Fruit fly (Drosophila melanogaster): ENCODE data around the gene CG43163.
A peak's percentile ranks its signal among the peaks of the same experiment; 100 is the strongest.

CG43163 gene

dm6 chr3L:8460050-8460878, 46.7 kb downstream of the CG43163 start:
- TF ChIP-seq kay (GFP tag; ENCODE audit: borderline replicate concordance) = no peak
- TF ChIP-seq Clk (GFP tag; optimal IDR thresholded peaks at IDR 0.05) = no peak
- no peak for TF ChIP-seq CG33017 (tag; optimal IDR thresholded peaks at IDR 0.05)
- no peak for TF ChIP-seq Crg-1 (GFP tag; optimal IDR thresholded peaks at IDR 0.05)
- TF ChIP-seq toe (GFP tag; optimal IDR thresholded peaks at IDR 0.05) = no peak
- TF ChIP-seq CG1620 (GFP tag; optimal IDR thresholded peaks at IDR 0.05) = no peak
- TF ChIP-seq Hr96 (GFP tag; optimal IDR thresholded peaks at IDR 0.05) = peak; percentile 8
- TF ChIP-seq CG5204 (GFP tag; optimal IDR thresholded peaks at IDR 0.05) = no peak
- TF ChIP-seq CG12768 (GFP tag; optimal IDR thresholded peaks at IDR 0.05) = peak; percentile 50
- TF ChIP-seq Mnt (GFP tag; optimal IDR thresholded peaks at IDR 0.05) = no peak
- no peak for TF ChIP-seq cnc (optimal IDR thresholded peaks at IDR 0.05)
- TF ChIP-seq CG14711 (tag; optimal IDR thresholded peaks at IDR 0.05) = no peak
- no peak for TF ChIP-seq CG7101 (tag; optimal IDR thresholded peaks at IDR 0.05)
- TF ChIP-seq tj (GFP tag; optimal IDR thresholded peaks at IDR 0.05) = peak; percentile 59
- TF ChIP-seq bab1 (GFP tag; optimal IDR thresholded peaks at IDR 0.05) = no peak

DNA sequence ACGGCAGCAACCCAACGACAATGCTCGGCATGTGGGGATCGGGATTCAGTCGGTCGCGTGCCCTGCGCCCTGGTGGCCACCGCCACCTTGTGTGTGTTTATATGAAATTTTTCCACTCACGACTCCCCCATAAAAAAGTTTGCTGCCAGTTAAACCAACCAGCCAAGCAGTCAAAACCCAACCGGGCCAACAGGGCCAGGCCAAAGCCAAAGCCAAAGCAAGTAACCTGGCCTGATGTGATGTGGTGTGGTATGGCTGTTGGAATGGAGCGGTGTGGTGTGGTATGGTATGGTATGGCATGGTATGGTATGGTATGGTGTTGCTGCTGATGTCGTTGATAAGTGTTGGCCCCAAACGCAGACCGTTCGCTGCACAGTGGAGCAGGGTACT, 47.3 kb downstream of the CG43163 start:
- TF ChIP-seq CG12768 (GFP tag; optimal IDR thresholded peaks at IDR 0.05) (no peak), CG14711 (tag; optimal IDR thresholded peaks at IDR 0.05) (no peak)

DNA sequence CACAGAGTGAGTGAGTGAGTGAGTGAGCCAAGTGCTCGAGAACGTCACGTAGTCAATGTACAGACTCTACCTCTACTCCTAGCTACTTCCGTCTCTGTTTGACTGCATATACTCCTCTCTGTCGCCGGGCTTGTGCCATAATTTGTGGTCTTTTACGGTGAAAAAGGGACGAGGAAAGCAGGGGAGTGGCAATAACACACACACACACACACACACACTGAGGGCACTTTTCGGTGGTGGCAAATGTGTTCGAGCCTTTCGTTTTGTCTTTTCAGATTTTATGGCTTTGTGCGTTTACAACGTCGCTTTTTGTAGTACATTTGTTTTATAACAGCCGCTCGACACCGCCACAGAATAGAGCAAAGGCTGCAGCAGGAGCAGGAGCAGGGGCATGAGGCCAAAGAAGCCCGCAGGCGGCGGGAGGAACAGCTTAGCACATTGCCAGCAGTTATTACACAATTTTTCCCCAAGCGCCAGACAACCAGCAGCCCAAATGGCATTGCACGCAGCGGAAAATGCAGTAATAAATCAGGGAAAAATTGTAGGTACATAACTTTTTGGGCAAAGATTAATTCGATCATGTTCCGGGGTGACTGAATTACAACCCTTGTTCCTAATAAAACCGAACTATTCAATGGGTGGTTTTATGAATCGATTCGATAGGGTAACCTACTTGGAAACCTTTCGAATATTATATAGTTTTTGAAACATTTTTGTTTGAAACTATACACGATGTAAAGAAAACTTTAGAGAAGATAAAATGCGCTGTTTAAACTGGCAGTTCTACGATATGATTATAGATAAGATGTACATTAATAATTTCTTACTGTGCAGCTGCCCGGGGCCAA, 48.0 kb downstream of the CG43163 start:
- TF ChIP-seq CG11617 (GFP tag; optimal IDR thresholded peaks at IDR 0.05) = no peak
- no peak for TF ChIP-seq kay (GFP tag; ENCODE audit: borderline replicate concordance)
- no peak for TF ChIP-seq CG12768 (GFP tag; optimal IDR thresholded peaks at IDR 0.05)
- TF ChIP-seq toe (GFP tag; optimal IDR thresholded peaks at IDR 0.05) = no peak
- no peak for TF ChIP-seq CG1620 (GFP tag; optimal IDR thresholded peaks at IDR 0.05)
- TF ChIP-seq pad (GFP tag; optimal IDR thresholded peaks at IDR 0.05) = no peak
- TF ChIP-seq cic (GFP tag; optimal IDR thresholded peaks at IDR 0.05) = no peak
- TF ChIP-seq Clk (GFP tag; optimal IDR thresholded peaks at IDR 0.05) = no peak
- TF ChIP-seq Hr96 (GFP tag; optimal IDR thresholded peaks at IDR 0.05) = no peak
- TF ChIP-seq CG7101 (tag; optimal IDR thresholded peaks at IDR 0.05) = no peak
- no peak for TF ChIP-seq CG7045 (GFP tag; optimal IDR thresholded peaks at IDR 0.05)
- TF ChIP-seq CG33017 (tag; optimal IDR thresholded peaks at IDR 0.05) = no peak
- TF ChIP-seq bab1 (GFP tag; optimal IDR thresholded peaks at IDR 0.05) = no peak
- TF ChIP-seq CG5204 (GFP tag; optimal IDR thresholded peaks at IDR 0.05) = no peak
- no peak for TF ChIP-seq Mnt (GFP tag; optimal IDR thresholded peaks at IDR 0.05)

- TF ChIP-seq bab1 (GFP tag; optimal IDR thresholded peaks at IDR 0.05) (peak; percentile 87), ovo (GFP tag; optimal IDR thresholded peaks at IDR 0.05) (no peak), CG12768 (GFP tag; optimal IDR thresholded peaks at IDR 0.05) (peak; percentile 59), Mnt (GFP tag; optimal IDR thresholded peaks at IDR 0.05) (peak; percentile 12), kay (GFP tag; ENCODE audit: borderline replicate concordance) (no peak), CG1620 (GFP tag; optimal IDR thresholded peaks at IDR 0.05) (peak; percentile 39), Crg-1 (GFP tag; optimal IDR thresholded peaks at IDR 0.05) (no peak), cic (GFP tag; optimal IDR thresholded peaks at IDR 0.05) (peak; percentile 35), Clk (GFP tag; optimal IDR thresholded peaks at IDR 0.05) (peak; percentile 14), CG5204 (GFP tag; optimal IDR thresholded peaks at IDR 0.05) (peak; percentile 75), Hr96 (GFP tag; optimal IDR thresholded peaks at IDR 0.05) (peak; percentile 61), toe (GFP tag; optimal IDR thresholded peaks at IDR 0.05) (peak; percentile 47), CG14711 (tag; optimal IDR thresholded peaks at IDR 0.05) (peak; percentile 75), CG7045 (GFP tag; optimal IDR thresholded peaks at IDR 0.05) (peak; percentile 72), pad (GFP tag; optimal IDR thresholded peaks at IDR 0.05) (no peak), cnc (optimal IDR thresholded peaks at IDR 0.05) (peak in 1 of 2 experiments; percentile 33), CG33017 (tag; optimal IDR thresholded peaks at IDR 0.05) (peak; percentile 80), CG11617 (GFP tag; optimal IDR thresholded peaks at IDR 0.05) (peak; percentile 68), tj (GFP tag; optimal IDR thresholded peaks at IDR 0.05) (peak; percentile 48), CG7101 (tag; optimal IDR thresholded peaks at IDR 0.05) (peak; percentile 82)
Measured at dm6 chr3L:8457866-8458766, 48.8 kb downstream of the CG43163 start.

DNA sequence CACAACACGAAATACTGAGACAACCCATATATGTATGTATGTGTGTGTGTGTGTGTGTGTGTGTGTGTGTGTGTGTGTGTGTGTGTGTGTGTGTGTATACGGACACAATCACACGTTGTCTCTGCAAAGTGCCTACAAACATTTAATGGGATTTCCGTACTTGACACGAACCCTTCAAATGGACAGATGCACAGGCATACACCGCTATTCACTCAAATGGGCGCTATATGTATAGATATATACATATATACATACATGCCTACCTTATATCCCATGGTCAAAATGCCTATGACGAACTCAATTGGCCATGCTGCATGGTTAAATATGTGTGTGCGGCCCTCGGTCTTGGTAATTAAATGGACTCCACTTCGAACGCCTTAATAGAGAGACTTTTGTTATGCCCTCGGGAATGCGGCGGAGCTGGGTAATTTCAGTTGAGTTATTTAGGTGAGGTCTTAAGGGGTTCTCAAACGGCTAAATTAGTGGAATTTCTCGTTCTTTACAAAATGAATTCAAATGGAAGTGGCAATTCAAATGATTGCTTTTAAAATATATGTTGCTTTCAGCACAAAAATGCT, 50.4 kb downstream of the CG43163 start:
- no peak for TF ChIP-seq kay (GFP tag; ENCODE audit: borderline replicate concordance)
- TF ChIP-seq ovo (GFP tag; optimal IDR thresholded peaks at IDR 0.05) = no peak
- TF ChIP-seq CG12768 (GFP tag; optimal IDR thresholded peaks at IDR 0.05) = no peak
- TF ChIP-seq CG1620 (GFP tag; optimal IDR thresholded peaks at IDR 0.05) = no peak
- no peak for TF ChIP-seq toe (GFP tag; optimal IDR thresholded peaks at IDR 0.05)
- no peak for TF ChIP-seq CG7101 (tag; optimal IDR thresholded peaks at IDR 0.05)
- no peak for TF ChIP-seq tj (GFP tag; optimal IDR thresholded peaks at IDR 0.05)
- no peak for TF ChIP-seq Clk (GFP tag; optimal IDR thresholded peaks at IDR 0.05)
- no peak for TF ChIP-seq Mnt (GFP tag; optimal IDR thresholded peaks at IDR 0.05)
- TF ChIP-seq CG5204 (GFP tag; optimal IDR thresholded peaks at IDR 0.05) = no peak
- no peak for TF ChIP-seq pad (GFP tag; optimal IDR thresholded peaks at IDR 0.05)
- TF ChIP-seq cic (GFP tag; optimal IDR thresholded peaks at IDR 0.05) = no peak
